Worm (Caenorhabditis elegans) whole organism, mixed stage, embryonic: Measurements from ENCODE around the gene mccc-2.

Experiments used
- M03D4.4 ChIP-seq: sonication (generic microtip); optimal IDR thresholded peaks from 2 replicates; lab custom pipeline; 2017; ENCODE audit warnings: mild to moderate bottlenecking, missing genetic modification characterization, missing compliant biosample characterization
- bed-3 ChIP-seq: fragments of 200-800 bp; sonication (Bioruptor generic); optimal IDR thresholded peaks from 3 replicates; lab custom pipeline; 2018; ENCODE audit warnings: mild to moderate bottlenecking, missing genetic modification characterization, moderate library complexity, missing compliant biosample characterization
- blmp-1 ChIP-seq: fragments of 150-350 bp; optimal IDR thresholded peaks from 2 replicates; lab custom pipeline; 2014; ENCODE audit warnings: missing biosample characterization, missing genetic modification characterization
- ceh-43 ChIP-seq: fragments of 200-800 bp; sonication (Bioruptor generic); optimal IDR thresholded peaks from 2 replicates; lab custom pipeline; 2018; ENCODE audit warnings: mild to moderate bottlenecking, missing genetic modification characterization, moderate library complexity, missing compliant biosample characterization
- ceh-83 ChIP-seq: fragments of 200-800 bp; sonication (Bioruptor generic); optimal IDR thresholded peaks from 2 replicates; lab custom pipeline; 2018; ENCODE audit warnings: mild to moderate bottlenecking, missing genetic modification characterization, missing compliant biosample characterization
- cnd-1 ChIP-seq: fragments of 200-800 bp; sonication (Bioruptor generic); optimal IDR thresholded peaks from 2 replicates; lab custom pipeline; 2018; ENCODE audit warnings: mild to moderate bottlenecking, missing genetic modification characterization, missing compliant biosample characterization
- drap-1 ChIP-seq: fragments of 200-800 bp; sonication (Bioruptor generic); optimal IDR thresholded peaks from 3 replicates; lab custom pipeline; 2018; ENCODE audit warnings: mild to moderate bottlenecking, missing genetic modification characterization, missing compliant biosample characterization
- flh-1 ChIP-seq: fragments of 200-800 bp; sonication (Bioruptor generic); optimal IDR thresholded peaks from 2 replicates; lab custom pipeline; 2018; ENCODE audit warnings: mild to moderate bottlenecking, missing genetic modification characterization, moderate library complexity, missing compliant biosample characterization
- ham-2 ChIP-seq: fragments of 200-800 bp; sonication (Bioruptor generic); optimal IDR thresholded peaks from 2 replicates; lab custom pipeline; 2018; ENCODE audit warnings: mild to moderate bottlenecking, missing genetic modification characterization, missing compliant biosample characterization
- hlh-1 ChIP-seq: fragments of 150-350 bp; optimal IDR thresholded peaks from 2 replicates; lab custom pipeline; 2014; ENCODE audit warnings: missing biosample characterization, missing genetic modification reagents, missing genetic modification characterization
- lin-13 ChIP-seq: fragments of 150-350 bp; optimal IDR thresholded peaks from 2 replicates; lab custom pipeline; 2014; ENCODE audit warnings: missing biosample characterization, missing genetic modification characterization
- lin-32 ChIP-seq: fragments of 200-800 bp; sonication (Bioruptor generic); optimal IDR thresholded peaks from 2 replicates; lab custom pipeline; 2018; ENCODE audit warnings: mild to moderate bottlenecking, missing genetic modification characterization, missing compliant biosample characterization
- mab-5 ChIP-seq: fragments of 150-350 bp; optimal IDR thresholded peaks from 2 replicates; lab custom pipeline; 2014; ENCODE audit warnings: missing biosample characterization, missing genetic modification characterization
- mep-1 ChIP-seq: fragments of 150-350 bp; optimal IDR thresholded peaks from 2 replicates; lab custom pipeline; 2017; ENCODE audit warnings: missing biosample characterization, missing genetic modification reagents, missing genetic modification characterization, inconsistent platforms
- mls-2 ChIP-seq: sonication (generic microtip); optimal IDR thresholded peaks from 2 replicates; lab custom pipeline; 2016; ENCODE audit warnings: mild to moderate bottlenecking, missing genetic modification characterization, moderate library complexity, missing compliant biosample characterization
- nhr-12 ChIP-seq: fragments of 150-350 bp; optimal IDR thresholded peaks from 2 replicates; lab custom pipeline; 2014; ENCODE audit warnings: missing biosample characterization, missing genetic modification characterization
- nhr-2 ChIP-seq: fragments of 150-350 bp; optimal IDR thresholded peaks from 2 replicates; lab custom pipeline; 2014; ENCODE audit warnings: missing biosample characterization, missing genetic modification characterization
- nhr-237 ChIP-seq: fragments of 150-350 bp; optimal IDR thresholded peaks from 2 replicates; lab custom pipeline; 2014; ENCODE audit warnings: missing biosample characterization, missing genetic modification characterization
- nhr-76 ChIP-seq: sonication (generic microtip); optimal IDR thresholded peaks from 2 replicates; lab custom pipeline; 2017; ENCODE audit warnings: missing biosample characterization, missing genetic modification characterization
- pha-4 ChIP-seq: fragments of 150-350 bp; optimal IDR thresholded peaks from 2 replicates; lab custom pipeline; 2018; ENCODE audit warnings: missing biosample characterization, missing genetic modification reagents, missing genetic modification characterization
- sem-2 ChIP-seq: fragments of 200-800 bp; sonication (Bioruptor generic); optimal IDR thresholded peaks from 2 replicates; lab custom pipeline; 2018; ENCODE audit warnings: mild to moderate bottlenecking, missing genetic modification characterization, missing compliant biosample characterization
- snpc-4 ChIP-seq: fragments of 150-350 bp; optimal IDR thresholded peaks from 2 replicates; lab custom pipeline; 2014; ENCODE audit warnings: missing biosample characterization, missing genetic modification characterization
- tbx-8 ChIP-seq: fragments of 200-800 bp; sonication (Bioruptor generic); optimal IDR thresholded peaks from 2 replicates; lab custom pipeline; 2018; ENCODE audit warnings: mild to moderate bottlenecking, missing genetic modification characterization, moderate library complexity, missing compliant biosample characterization
- unc-120 ChIP-seq: sonication (generic microtip); optimal IDR thresholded peaks from 2 replicates; lab custom pipeline; 2017; ENCODE audit warnings: missing genetic modification characterization, missing compliant biosample characterization; ENCODE audit not compliant: poor library complexity, severe bottlenecking
- unc-39 ChIP-seq: fragments of 150-350 bp; optimal IDR thresholded peaks from 2 replicates; lab custom pipeline; 2014; ENCODE audit warnings: missing biosample characterization, missing genetic modification characterization
- unc-62 ChIP-seq: fragments of 150-350 bp; optimal IDR thresholded peaks from 2 replicates; lab custom pipeline; 2014; ENCODE audit warnings: missing biosample characterization, missing genetic modification reagents, missing genetic modification characterization
- zip-8 ChIP-seq: fragments of 150-350 bp; optimal IDR thresholded peaks from 2 replicates; lab custom pipeline; 2014; ENCODE audit warnings: missing biosample characterization, missing genetic modification characterization

mccc-2 gene

DNA sequence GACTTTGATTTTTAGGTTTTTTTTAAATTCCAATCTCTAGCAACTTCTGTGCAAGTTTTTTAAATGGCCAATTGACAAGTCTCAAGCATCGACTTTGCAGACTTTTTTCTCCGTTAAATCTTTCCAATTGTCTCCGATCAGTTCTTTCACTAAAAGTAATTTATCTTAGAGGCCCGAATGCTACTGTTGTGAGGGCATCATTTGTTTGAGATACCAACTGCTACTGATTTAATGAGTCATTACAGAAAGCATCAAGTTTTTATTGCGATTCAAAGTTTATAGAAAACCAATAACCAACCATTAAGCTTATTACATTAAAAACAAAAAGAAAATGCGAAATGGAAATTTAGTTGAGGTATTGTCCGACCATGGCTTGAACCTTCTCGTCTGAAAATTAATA is 9.0 kb downstream of the mccc-2 start:
- TF ChIP-seq snpc-4 (tag; lab: Kevin White, UChicago) (no peak), mls-2 (tag; lab: Kevin White, UChicago) (peak; percentile 2)
- TF ChIP-seq, all 35 proteins: peak for 1

DNA sequence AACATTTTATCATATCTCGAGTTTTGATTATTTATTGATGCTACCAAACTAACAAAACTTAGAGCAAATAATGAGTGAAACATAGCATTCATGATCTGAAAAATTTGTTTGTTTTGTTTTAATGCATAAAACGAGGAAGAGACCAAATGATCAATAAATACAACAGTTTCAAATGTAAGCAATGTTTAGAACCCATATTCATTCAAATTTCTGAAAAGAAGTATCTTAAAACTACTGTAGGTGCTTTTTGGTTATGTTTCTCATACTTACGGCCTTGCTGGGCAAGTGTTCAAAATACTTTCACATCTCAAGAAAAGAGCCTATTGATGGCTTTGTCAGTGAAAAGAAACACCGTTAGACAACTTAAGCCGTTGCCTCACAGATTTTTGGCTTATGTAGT is 11.5 kb downstream of the mccc-2 start, which contains the start of gene F02A9.1:
Gene F02A9.1 (minus strand): TSS at position 101 of the 400 bp plus-strand sequence.
- TF ChIP-seq mls-2 (tag; lab: Kevin White, UChicago) (no peak), zip-8 (tag; lab: Kevin White, UChicago) (no peak), cnd-1 (no peak), ceh-83 (GFP tag; lab: Kevin White, UChicago) (no peak), nhr-12 (no peak), ceh-43 (GFP tag; lab: Kevin White, UChicago) (no peak), bed-3 (GFP tag; lab: Kevin White, UChicago) (no peak), mep-1 (tag; lab: Kevin White, UChicago) (no peak), unc-62 (no peak)

DNA sequence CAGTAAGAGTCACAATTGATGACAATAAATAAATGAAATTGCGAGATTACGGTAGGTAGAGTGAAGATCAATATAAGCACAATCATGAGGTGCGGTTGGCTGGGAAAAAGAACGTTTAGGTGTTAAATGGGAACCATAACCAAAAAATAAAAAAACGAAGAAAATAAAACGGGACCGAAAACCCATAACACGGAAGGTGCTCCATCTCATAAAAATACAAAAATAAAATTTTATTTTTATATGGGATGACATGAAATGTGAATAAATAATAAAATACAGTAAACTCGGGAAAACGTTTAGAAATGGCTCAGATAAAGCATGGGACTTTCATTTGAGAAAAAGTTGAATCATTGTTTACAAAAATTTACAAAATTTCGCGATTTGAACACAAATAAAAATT is 13.6 kb downstream of the mccc-2 start, which contains the start of gene F02A9.7:
Gene F02A9.7 (minus strand): TSS at position 101 of the 400 bp plus-strand sequence.
- TF ChIP-seq nhr-2 (tag; lab: Kevin White, UChicago) (no peak), mab-5 (no peak), pha-4 (tag; lab: Kevin White, UChicago) (no peak), unc-62 (no peak), unc-120 (tag; lab: Kevin White, UChicago) (no peak), drap-1 (GFP tag; lab: Kevin White, UChicago) (no peak), sem-2 (GFP tag; lab: Kevin White, UChicago) (no peak), cnd-1 (no peak), blmp-1 (no peak), ham-2 (GFP tag; lab: Kevin White, UChicago) (no peak), unc-39 (no peak), nhr-237 (tag; lab: Kevin White, UChicago) (no peak), nhr-12 (no peak)

DNA sequence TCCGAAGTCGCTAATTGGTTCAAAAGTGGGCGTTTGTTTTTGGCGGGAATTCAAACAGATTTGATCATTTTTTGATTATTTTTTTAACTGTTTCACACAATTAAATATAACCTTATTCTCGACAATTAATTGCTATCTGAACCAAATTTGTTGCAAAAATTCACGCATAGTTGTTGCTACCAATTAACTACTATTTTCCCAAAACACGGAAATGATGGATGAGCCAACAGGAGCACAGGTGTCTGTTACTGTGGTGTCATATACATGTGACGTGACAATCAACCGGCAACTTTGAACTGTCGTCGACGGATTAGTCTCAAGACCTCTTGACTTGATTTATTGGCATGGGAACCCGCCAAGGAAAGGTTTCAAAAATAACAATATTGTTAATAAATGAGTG is 16.5 kb downstream of the mccc-2 start:
- peak; percentile 13 for TF ChIP-seq unc-62
- TF ChIP-seq bed-3 (GFP tag; lab: Kevin White, UChicago) = no peak
- peak; percentile 90 for TF ChIP-seq nhr-2 (tag; lab: Kevin White, UChicago)
- TF ChIP-seq, all 35 proteins: peak for 2

ce11 chrIII:9071372-9071771 is 17.8 kb downstream of the mccc-2 start, which contains the start of gene lin-12:
Gene lin-12, minus strand, starts transcription at chrIII:9071472.
- no peak for TF ChIP-seq drap-1 (GFP tag; lab: Kevin White, UChicago)
- TF ChIP-seq ham-2 (GFP tag; lab: Kevin White, UChicago) = no peak
- no peak for TF ChIP-seq blmp-1
- no peak for TF ChIP-seq lin-13 (tag; lab: Kevin White, UChicago)

ce11 chrIII:9069712-9070111 is 19.5 kb downstream of the mccc-2 start:
- TF ChIP-seq nhr-2 (tag; lab: Kevin White, UChicago) (no peak), lin-32 (no peak)

ce11 chrIII:9060267-9060666 is 28.9 kb downstream of the mccc-2 start:
- TF ChIP-seq drap-1 (GFP tag; lab: Kevin White, UChicago) (no peak), blmp-1 (no peak), mls-2 (tag; lab: Kevin White, UChicago) (no peak), nhr-2 (tag; lab: Kevin White, UChicago) (no peak), tbx-8 (no peak), M03D4.4 (tag; lab: Kevin White, UChicago) (no peak), flh-1 (GFP tag; lab: Kevin White, UChicago) (no peak), unc-120 (tag; lab: Kevin White, UChicago) (no peak), unc-39 (no peak), mep-1 (tag; lab: Kevin White, UChicago) (no peak), nhr-12 (no peak), ceh-43 (GFP tag; lab: Kevin White, UChicago) (no peak), nhr-76 (tag; lab: Kevin White, UChicago) (no peak), lin-13 (tag; lab: Kevin White, UChicago) (no peak), hlh-1 (tag; lab: Kevin White, UChicago) (no peak), mab-5 (no peak)
- TF ChIP-seq, all 35 proteins: peak for 0
